Worm (Caenorhabditis elegans): Measurements from ENCODE around the gene F36H9.4.

Gene F36H9.4

DNA sequence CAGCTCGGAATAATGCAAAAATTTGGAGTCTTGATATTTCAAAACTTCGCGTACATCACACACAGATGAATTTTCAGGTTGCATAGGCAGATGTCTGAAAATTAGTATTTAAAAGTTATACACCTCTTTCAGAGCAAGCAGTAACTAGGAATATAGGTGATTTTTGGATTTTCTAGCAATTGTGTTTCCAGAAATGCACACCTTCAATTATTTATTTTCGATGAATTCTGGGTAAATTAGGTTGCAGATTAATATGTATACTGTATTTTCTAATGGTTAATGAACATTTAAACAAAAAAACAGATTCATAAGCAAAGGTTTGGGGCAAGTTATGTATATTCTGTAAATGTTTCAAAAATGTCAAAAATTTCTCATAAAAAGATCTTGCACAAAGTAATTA, 38.0 kb downstream of the F36H9.4 start, which contains the start of gene srab-25 (continued):
- TF ChIP-seq ama-1 (optimal IDR thresholded peaks at IDR 0.05), result no peak
- no peak for TF ChIP-seq ama-1 (GFP tag; optimal IDR thresholded peaks at IDR 0.05)
- no peak for TF ChIP-seq ztf-6 (GFP tag; IDR thresholded peaks at IDR 0.05)
- TF ChIP-seq nhr-27 (tag; optimal IDR thresholded peaks at IDR 0.05), result no peak
- TF ChIP-seq snpc-1.3 (tag; optimal IDR thresholded peaks at IDR 0.05; ENCODE audit: insufficient read depth), result no peak
- no peak for TF ChIP-seq cebp-2 (GFP tag; IDR thresholded peaks at IDR 0.05)

DNA sequence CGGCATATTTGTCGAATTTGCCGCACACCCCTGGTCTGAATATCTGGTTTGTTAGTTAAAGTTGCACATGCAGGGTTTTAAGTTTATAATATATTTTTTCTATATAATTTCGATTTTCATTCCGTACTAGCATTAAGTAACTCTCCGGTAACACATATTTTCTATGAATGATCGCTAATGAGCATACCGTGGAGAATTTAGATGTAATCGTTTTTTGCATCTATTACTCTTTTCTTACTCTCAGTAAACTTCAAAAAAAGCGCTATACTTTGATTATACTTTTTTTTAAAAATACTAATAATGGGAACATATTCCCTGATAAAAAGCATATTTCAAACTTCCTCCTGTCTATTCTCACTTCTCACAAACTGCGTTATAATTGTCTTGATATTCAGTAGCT, 44.5 kb downstream of the F36H9.4 start, which contains the start of gene str-160:
Gene str-160 (plus strand): TSS at position 301 of the 400 bp plus-strand sequence.
- TF ChIP-seq mes-4 (tag; optimal IDR thresholded peaks at IDR 0.05) (no peak), T26A5.8 (tag; optimal IDR thresholded peaks at IDR 0.05) (no peak), atf-7 (tag; optimal IDR thresholded peaks at IDR 0.05) (no peak), F57A8.1 (GFP tag; optimal IDR thresholded peaks at IDR 0.05) (no peak), rpc-1 (optimal IDR thresholded peaks at IDR 0.05) (no peak), rpc-1 (tag; optimal IDR thresholded peaks at IDR 0.05) (no peak), nfya-1 (tag; optimal IDR thresholded peaks at IDR 0.05; ENCODE audit: borderline replicate concordance, insufficient read depth) (no peak), attf-5 (GFP tag; optimal IDR thresholded peaks at IDR 0.05) (no peak), ceh-79 (tag; optimal IDR thresholded peaks at IDR 0.05) (no peak), somi-1 (GFP tag; optimal IDR thresholded peaks at IDR 0.05) (no peak), xnd-1 (tag; optimal IDR thresholded peaks at IDR 0.05) (no peak), hrde-1 (tag; optimal IDR thresholded peaks at IDR 0.05; ENCODE audit: borderline replicate concordance) (no peak), F39B2.1 (GFP tag; IDR thresholded peaks at IDR 0.05) (no peak), ztf-25 (GFP tag; IDR thresholded peaks at IDR 0.05) (no peak), lin-40 (tag; optimal IDR thresholded peaks at IDR 0.05) (no peak), gei-17 (GFP tag; optimal IDR thresholded peaks at IDR 0.05) (no peak), K12H6.12 (tag; optimal IDR thresholded peaks at IDR 0.05) (no peak)

DNA sequence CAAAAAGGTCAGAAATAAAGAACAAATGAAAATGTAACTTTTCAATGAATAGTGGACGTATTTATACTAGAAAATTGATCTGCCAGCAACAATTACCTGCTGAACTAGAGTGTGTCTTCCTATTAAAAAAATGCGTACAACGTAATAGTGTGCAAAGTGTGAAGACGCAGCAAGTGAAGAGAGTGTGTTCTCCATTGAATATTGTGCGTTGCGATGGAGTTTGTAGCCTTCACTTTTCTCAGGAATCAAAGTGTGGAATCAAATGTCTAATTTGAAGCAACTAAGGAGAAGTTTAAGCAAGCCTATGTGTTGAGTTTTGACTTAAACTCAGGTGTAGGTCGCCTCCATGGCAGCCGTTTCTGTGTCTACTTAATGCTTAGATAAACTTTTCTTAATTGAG, 47.1 kb downstream of the F36H9.4 start, which contains the start of gene gst-21:
Gene gst-21 (minus strand): TSS at position 101 of the 400 bp plus-strand sequence.
- TF ChIP-seq Y53F4B.3 (GFP tag; IDR thresholded peaks at IDR 0.05) (no peak), ceh-27 (GFP tag; optimal IDR thresholded peaks at IDR 0.05) (no peak), rec-8 (tag; optimal IDR thresholded peaks at IDR 0.05) (no peak), somi-1 (GFP tag; optimal IDR thresholded peaks at IDR 0.05) (no peak), xnd-1 (tag; optimal IDR thresholded peaks at IDR 0.05) (no peak), nhr-179 (tag; optimal IDR thresholded peaks at IDR 0.05) (no peak), lin-26 (GFP tag; IDR thresholded peaks at IDR 0.05) (no peak), K12H6.12 (tag; optimal IDR thresholded peaks at IDR 0.05) (no peak), fkh-3 (tag; optimal IDR thresholded peaks at IDR 0.05) (no peak), F23B12.7 (tag; optimal IDR thresholded peaks at IDR 0.05; ENCODE audit: insufficient read depth) (no peak), hmg-1.2 (GFP tag; IDR thresholded peaks at IDR 0.05) (no peak), Y79H2A.3 (GFP tag; conservative IDR thresholded peaks at IDR 0.05) (no peak), chd-7 (tag; optimal IDR thresholded peaks at IDR 0.05) (no peak), aptf-3 (GFP tag; IDR thresholded peaks at IDR 0.05) (no peak), sea-2 (GFP tag; IDR thresholded peaks at IDR 0.05) (no peak), ets-4 (GFP tag; optimal IDR thresholded peaks at IDR 0.05) (no peak), pbrm-1 (GFP tag; IDR thresholded peaks at IDR 0.05) (no peak), F52B5.7 (tag; optimal IDR thresholded peaks at IDR 0.05) (no peak)

All from whole organism, young adult.